Worm (Caenorhabditis elegans) whole organism, mixed stage, embryonic: ENCODE measurements around the gene cyp-13A7.

ENCODE experiments used
- blmp-1 ChIP-seq: fragments of 150-350 bp; optimal IDR thresholded peaks from 2 replicates; lab custom pipeline; 2014; ENCODE audit warnings: missing biosample characterization, missing genetic modification characterization
- ceh-39 ChIP-seq: fragments of 150-350 bp; optimal IDR thresholded peaks from 2 replicates; lab custom pipeline; 2014; ENCODE audit warnings: missing biosample characterization, missing genetic modification characterization
- elt-1 ChIP-seq: sonication (generic microtip); optimal IDR thresholded peaks from 2 replicates; lab custom pipeline; 2017; ENCODE audit warnings: missing genetic modification characterization, mild to moderate bottlenecking, missing compliant biosample characterization, antibody characterized with exemption, moderate library complexity, borderline replicate concordance; ENCODE audit not compliant: insufficient read depth
- lsy-2 ChIP-seq: fragments of 150-350 bp; optimal IDR thresholded peaks from 2 replicates; lab custom pipeline; 2014; ENCODE audit warnings: missing biosample characterization, missing genetic modification characterization
- nhr-12 ChIP-seq: fragments of 150-350 bp; optimal IDR thresholded peaks from 2 replicates; lab custom pipeline; 2014; ENCODE audit warnings: missing biosample characterization, missing genetic modification characterization
- nhr-237 ChIP-seq: fragments of 150-350 bp; optimal IDR thresholded peaks from 2 replicates; lab custom pipeline; 2014; ENCODE audit warnings: missing biosample characterization, missing genetic modification characterization
- snpc-4 ChIP-seq: fragments of 150-350 bp; optimal IDR thresholded peaks from 2 replicates; lab custom pipeline; 2014; ENCODE audit warnings: missing biosample characterization, missing genetic modification characterization
- tbx-8 ChIP-seq: fragments of 200-800 bp; sonication (Bioruptor generic); optimal IDR thresholded peaks from 2 replicates; lab custom pipeline; 2018; ENCODE audit warnings: mild to moderate bottlenecking, missing genetic modification characterization, moderate library complexity, missing compliant biosample characterization
- unc-120 ChIP-seq: sonication (generic microtip); optimal IDR thresholded peaks from 2 replicates; lab custom pipeline; 2017; ENCODE audit warnings: missing genetic modification characterization, missing compliant biosample characterization; ENCODE audit not compliant: poor library complexity, severe bottlenecking
- unc-62 ChIP-seq: fragments of 150-350 bp; optimal IDR thresholded peaks from 2 replicates; lab custom pipeline; 2014; ENCODE audit warnings: missing biosample characterization, missing genetic modification reagents, missing genetic modification characterization

DNA sequence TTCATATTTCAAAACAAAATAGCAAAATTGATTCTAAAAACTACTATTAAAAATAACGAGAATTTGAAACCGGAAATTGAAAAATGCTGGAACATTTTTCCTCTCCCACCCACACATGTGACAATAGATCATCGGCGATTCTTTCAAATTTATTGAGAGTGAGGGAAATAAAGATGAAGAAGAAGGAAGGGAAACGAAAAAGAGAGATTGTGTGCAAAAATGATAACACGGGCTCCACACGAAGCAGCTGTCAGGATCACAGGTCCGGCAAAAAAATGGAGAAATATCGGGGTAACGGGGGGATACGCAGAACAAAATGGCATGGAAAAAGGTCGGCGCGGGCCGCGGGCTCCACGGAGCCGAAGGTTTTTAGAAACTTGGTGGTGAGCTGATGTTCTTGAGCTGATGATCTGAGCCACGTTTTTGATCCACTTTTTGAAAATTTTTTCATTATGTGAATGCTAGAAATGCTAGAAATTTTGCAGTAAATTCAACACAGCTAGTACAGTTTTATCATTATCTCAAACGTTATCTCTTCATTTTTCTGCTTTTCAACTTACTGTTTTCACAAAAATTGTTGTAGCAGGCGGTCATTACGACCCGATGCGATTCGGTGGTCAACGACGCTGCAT is 45.7 kb upstream of the cyp-13A7 start, which contains the start of gene shk-1:
- TF ChIP-seq elt-1 (tag; lab: Kevin White, UChicago) (no peak), tbx-8 (no peak), nhr-12 (no peak), lsy-2 (tag; lab: Kevin White, UChicago) (no peak), snpc-4 (tag; lab: Kevin White, UChicago) (no peak), unc-62 (GFP tag; lab: Kevin White, UChicago) (no peak), unc-120 (tag; lab: Kevin White, UChicago) (peak; percentile 55), blmp-1 (no peak), ceh-39 (tag; lab: Kevin White, UChicago) (no peak), nhr-237 (no peak)
